Fruit fly (Drosophila melanogaster): ENCODE measurements around the gene CG33769.

DNA sequence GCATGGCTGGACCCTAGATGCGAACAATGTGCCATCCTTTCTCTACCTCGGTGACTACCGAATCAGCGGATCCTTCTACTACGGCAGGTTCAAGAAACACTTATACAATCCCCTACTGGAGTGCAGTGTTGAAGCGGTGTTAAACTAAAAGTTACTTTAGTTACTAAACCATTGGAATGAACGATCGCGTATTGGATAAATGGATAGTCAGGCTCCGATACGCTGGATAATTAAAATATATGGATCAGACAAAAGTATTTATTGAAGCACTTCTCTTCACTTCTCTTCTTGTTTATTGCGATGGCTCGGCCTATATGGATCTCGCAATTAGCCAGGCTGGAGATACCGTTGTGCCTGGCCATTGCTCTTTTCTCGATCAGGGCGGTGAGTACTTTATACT, 645 bp downstream of the CG33769 start, which contains the start of gene CG33770:
- no peak for TF ChIP-seq CG8478 (optimal IDR thresholded peaks at IDR 0.05)
- no peak for TF ChIP-seq CTCF (optimal IDR thresholded peaks at IDR 0.05)
